Fruit fly (Drosophila melanogaster): ENCODE results near the gene obst-E.
A peak's percentile ranks its signal among the peaks of the same experiment; 100 is the strongest.

DNA sequence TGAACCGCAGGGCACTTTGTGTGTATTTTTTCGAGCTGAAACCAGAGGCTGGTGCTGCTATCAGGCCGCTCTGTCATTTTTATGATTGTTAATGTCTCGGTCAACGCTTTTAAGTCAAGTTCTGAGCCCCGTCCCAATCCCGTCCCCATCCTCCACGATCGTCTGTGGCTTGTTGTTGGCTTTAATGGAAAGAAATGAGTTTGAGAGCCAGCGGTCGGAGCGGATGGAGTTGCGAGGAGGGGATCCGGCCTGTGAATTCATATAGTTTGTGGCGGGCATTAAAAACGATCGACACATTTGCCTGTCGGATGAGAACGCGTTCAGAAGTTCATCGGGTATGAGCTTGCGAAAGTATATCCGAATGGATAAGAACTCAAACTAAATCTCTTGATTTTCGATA lies 20.1 kb downstream of the obst-E start, which contains the start of gene CG11029:
- no peak for TF ChIP-seq CG12605 (GFP tag; IDR thresholded peaks at IDR 0.05)
- peak; percentile 84 for TF ChIP-seq EcR (GFP tag; optimal IDR thresholded peaks at IDR 0.05)
- no peak for TF ChIP-seq CG15710 (tag; optimal IDR thresholded peaks at IDR 0.05)
- TF ChIP-seq CG8301 (tag; optimal IDR thresholded peaks at IDR 0.05), result no peak
- TF ChIP-seq CG17806 (tag; optimal IDR thresholded peaks at IDR 0.05), result no peak
- no peak for TF ChIP-seq D1 (tag; optimal IDR thresholded peaks at IDR 0.05)
